Fruit fly (Drosophila melanogaster) whole organism, embryonic: ENCODE data around the gene Rbm13.

ENCODE experiments used
- Ada2b ChIP-seq: fragments of 200-800 bp; sonication (Bioruptor generic); IDR thresholded peaks from 2 replicates; pipeline ENCODE4 v1.3.6; 2022; ENCODE audit warnings: missing biosample characterization, missing genetic modification characterization
- Awh ChIP-seq: fragments of 200-800 bp; sonication (Bioruptor generic); IDR thresholded peaks from 2 replicates; pipeline ENCODE4, ENCODE4 v1.3.6; 2022; ENCODE audit warnings: missing biosample characterization, missing genetic modification characterization
- B-H2 ChIP-seq: fragments of 200-800 bp; sonication (Bioruptor generic); optimal IDR thresholded peaks from 2 replicates; lab custom pipeline; 2018; ENCODE audit warnings: missing biosample characterization, mild to moderate bottlenecking, missing genetic modification characterization
- CG11085 ChIP-seq: fragments of 200-800 bp; sonication (Bioruptor generic); IDR thresholded peaks from 2 replicates; pipeline ENCODE4 v1.3.6; 2022; ENCODE audit warnings: missing biosample characterization, missing genetic modification characterization
- CG12391 ChIP-seq: fragments of 200-800 bp; sonication (Bioruptor generic); optimal IDR thresholded peaks from 3 replicates; lab custom pipeline; 2018; ENCODE audit warnings: missing biosample characterization, mild to moderate bottlenecking, missing genetic modification characterization, moderate library complexity
- CG18619 ChIP-seq: fragments of 200-800 bp; sonication (Bioruptor generic); optimal IDR thresholded peaks from 3 replicates; lab custom pipeline; 2017; ENCODE audit warnings: missing biosample characterization, mild to moderate bottlenecking, missing genetic modification characterization
- CG2120 ChIP-seq: fragments of 200-800 bp; sonication (Bioruptor generic); optimal IDR thresholded peaks from 3 replicates; lab custom pipeline; 2016; ENCODE audit warnings: missing biosample characterization, missing genetic modification characterization
- CG2875 ChIP-seq: fragments of 200-800 bp; sonication (Bioruptor generic); optimal IDR thresholded peaks from 2 replicates; lab custom pipeline; 2017; ENCODE audit warnings: missing biosample characterization, mild to moderate bottlenecking, missing genetic modification characterization, missing genetic modification reagents
- CG3847 ChIP-seq: fragments of 200-800 bp; sonication (Bioruptor generic); IDR thresholded peaks from 2 replicates; pipeline ENCODE4 v1.3.6; 2022; ENCODE audit warnings: missing biosample characterization, missing genetic modification characterization
- CG6683 ChIP-seq: fragments of 200-800 bp; sonication (Bioruptor generic); optimal IDR thresholded peaks from 2 replicates; lab custom pipeline; 2017; ENCODE audit warnings: missing biosample characterization, mild to moderate bottlenecking, missing genetic modification characterization, missing genetic modification reagents
- CG6854 ChIP-seq: fragments of 200-800 bp; sonication (Bioruptor generic); optimal IDR thresholded peaks from 3 replicates; lab custom pipeline; 2017; ENCODE audit warnings: missing biosample characterization, mild to moderate bottlenecking, missing genetic modification characterization
- CG8290 ChIP-seq, 3 experiments: fragments of 200-800 bp; sonication (Bioruptor generic); optimal IDR thresholded peaks; 2 replicates each; lab custom pipeline; 2016 to 2019; ENCODE audit warnings: missing biosample characterization in 3 of 3, missing genetic modification characterization in 3 of 3, mild to moderate bottlenecking in 2 of 3, moderate library complexity in 1 of 3
- CG9932 ChIP-seq: fragments of 200-800 bp; sonication (Bioruptor generic); IDR thresholded peaks from 2 replicates; pipeline ENCODE4 v1.3.6; 2022; ENCODE audit warnings: missing biosample characterization, missing genetic modification characterization
- Dip2 ChIP-seq: fragments of 200-800 bp; sonication (Bioruptor generic); IDR thresholded peaks from 2 replicates; pipeline ENCODE4 v1.3.6; 2022; ENCODE audit warnings: missing biosample characterization, missing genetic modification characterization
- Fer3 ChIP-seq: fragments of 200-800 bp; sonication (Bioruptor generic); optimal IDR thresholded peaks from 2 replicates; lab custom pipeline; 2018; ENCODE audit warnings: missing biosample characterization, mild to moderate bottlenecking, missing genetic modification characterization, moderate library complexity
- HmgD ChIP-seq: fragments of 200-800 bp; sonication (Bioruptor generic); optimal IDR thresholded peaks from 3 replicates; lab custom pipeline; 2016; ENCODE audit warnings: missing biosample characterization, missing genetic modification characterization
- Lim3 ChIP-seq: fragments of 200-800 bp; sonication (Bioruptor generic); IDR thresholded peaks from 2 replicates; pipeline ENCODE4 v1.3.6; 2022; ENCODE audit warnings: missing biosample characterization, missing genetic modification characterization
- MBD-R2 ChIP-seq: fragments of 200-800 bp; sonication (Bioruptor generic); IDR thresholded peaks from 2 replicates; pipeline ENCODE4 v1.3.6; 2022; ENCODE audit warnings: missing biosample characterization, missing genetic modification characterization
- MESR4 ChIP-seq: fragments of 200-800 bp; sonication (Bioruptor generic); optimal IDR thresholded peaks from 2 replicates; lab custom pipeline; 2018; ENCODE audit warnings: missing biosample characterization, mild to moderate bottlenecking, missing genetic modification characterization, moderate library complexity
- Oli ChIP-seq: fragments of 200-800 bp; sonication (Bioruptor generic); optimal IDR thresholded peaks from 2 replicates; lab custom pipeline; 2018; ENCODE audit warnings: missing biosample characterization, mild to moderate bottlenecking, missing genetic modification characterization, moderate library complexity
- Rfx ChIP-seq: fragments of 200-800 bp; sonication (Bioruptor generic); IDR thresholded peaks from 2 replicates; pipeline ENCODE4 v1.3.6; 2022; ENCODE audit warnings: missing biosample characterization, missing genetic modification characterization
- Spps ChIP-seq: fragments of 200-800 bp; sonication (Bioruptor generic); optimal IDR thresholded peaks from 2 replicates; lab custom pipeline; 2018; ENCODE audit warnings: missing biosample characterization, mild to moderate bottlenecking, missing genetic modification characterization
- Xrp1 ChIP-seq: fragments of 200-800 bp; sonication (Bioruptor generic); IDR thresholded peaks from 2 replicates; pipeline ENCODE4 v1.3.6; 2022; ENCODE audit warnings: missing biosample characterization, missing genetic modification characterization
- ci ChIP-seq: fragments of 200-800 bp; sonication (Bioruptor generic); IDR thresholded peaks from 3 replicates; pipeline ENCODE4 v1.3.6; 2022; ENCODE audit warnings: missing biosample characterization, missing genetic modification characterization
- crc ChIP-seq: fragments of 200-800 bp; sonication (Bioruptor generic); optimal IDR thresholded peaks from 2 replicates; lab custom pipeline; 2016; ENCODE audit warnings: missing biosample characterization, missing genetic modification characterization
- crol ChIP-seq: fragments of 200-800 bp; sonication (Bioruptor generic); IDR thresholded peaks from 2 replicates; pipeline ENCODE4 v1.3.6; 2022; ENCODE audit warnings: missing biosample characterization, missing genetic modification characterization
- cwo ChIP-seq: fragments of 200-800 bp; sonication (Bioruptor generic); optimal IDR thresholded peaks from 3 replicates; lab custom pipeline; 2017; ENCODE audit warnings: missing biosample characterization, missing genetic modification characterization, mild to moderate bottlenecking, moderate library complexity, missing genetic modification reagents
- dati ChIP-seq: fragments of 200-800 bp; sonication (Bioruptor generic); IDR thresholded peaks from 2 replicates; pipeline ENCODE4 v1.3.6; 2022; ENCODE audit warnings: missing biosample characterization, missing genetic modification characterization
- dmrt99B ChIP-seq: fragments of 200-800 bp; sonication (Bioruptor generic); optimal IDR thresholded peaks from 2 replicates; lab custom pipeline; 2018; ENCODE audit warnings: missing biosample characterization, mild to moderate bottlenecking, missing genetic modification characterization, moderate library complexity
- dysf ChIP-seq: fragments of 200-800 bp; sonication (Bioruptor generic); IDR thresholded peaks from 3 replicates; pipeline ENCODE4 v1.3.6; 2022; ENCODE audit warnings: missing biosample characterization, missing genetic modification characterization
- ems ChIP-seq: fragments of 200-800 bp; sonication (Bioruptor generic); optimal IDR thresholded peaks from 3 replicates; lab custom pipeline; 2016; ENCODE audit warnings: missing biosample characterization, missing genetic modification characterization
- eve ChIP-seq, 2 experiments: fragments of >200 bp; optimal IDR thresholded peaks; 2 replicates each; lab custom pipeline; 2017; ENCODE audit warnings: missing biosample characterization in 2 of 2, missing genetic modification characterization in 2 of 2
- gem ChIP-seq: fragments of 200-800 bp; sonication (Bioruptor generic); optimal IDR thresholded peaks from 2 replicates; lab custom pipeline; 2019; ENCODE audit warnings: missing biosample characterization, mild to moderate bottlenecking, missing genetic modification characterization, moderate library complexity
- hbn ChIP-seq: fragments of 200-800 bp; sonication (Bioruptor generic); IDR thresholded peaks from 2 replicates; pipeline ENCODE4 v1.3.6; 2022; ENCODE audit warnings: missing biosample characterization, missing genetic modification characterization; ENCODE audit not compliant: partially characterized antibody
- inv ChIP-seq: fragments of 200-800 bp; sonication (Bioruptor generic); IDR thresholded peaks from 2 replicates; pipeline ENCODE4 v1.3.6; 2022; ENCODE audit warnings: missing biosample characterization, missing genetic modification characterization; ENCODE audit not compliant: partially characterized antibody
- kah ChIP-seq: fragments of 200-800 bp; sonication (Bioruptor generic); optimal IDR thresholded peaks from 2 replicates; lab custom pipeline; 2018; ENCODE audit warnings: missing biosample characterization, mild to moderate bottlenecking, missing genetic modification characterization
- nerfin-2 ChIP-seq: fragments of 200-800 bp; sonication (Bioruptor generic); IDR thresholded peaks from 2 replicates; pipeline ENCODE4 v1.3.6; 2022; ENCODE audit warnings: missing biosample characterization, missing genetic modification characterization; ENCODE audit not compliant: partially characterized antibody
- org-1 ChIP-seq: fragments of 200-800 bp; sonication (Bioruptor generic); optimal IDR thresholded peaks from 2 replicates; lab custom pipeline; 2017; ENCODE audit warnings: missing biosample characterization, missing genetic modification characterization
- pan ChIP-seq, 4 experiments: fragments of >200 bp in 3 of 4; fragments of 200-800 bp in 1 of 4; sonication (Bioruptor generic) in 1 of 4; optimal IDR thresholded peaks in 3 of 4; IDR thresholded peaks in 1 of 4; 2 replicates each; pipeline versions ENCODE4 v1.3.6 to Lab custom; 2017 to 2022; ENCODE audit warnings: missing biosample characterization in 2 of 4, missing genetic modification characterization in 2 of 4, mixed read lengths in 1 of 4
- peb ChIP-seq: fragments of 200-800 bp; sonication (Bioruptor generic); IDR thresholded peaks from 2 replicates; pipeline ENCODE4 v1.3.6; 2022; ENCODE audit warnings: missing biosample characterization, missing genetic modification characterization
- prd ChIP-seq, 3 experiments: fragments of >200 bp in 2 of 3; fragments of 200-800 bp in 1 of 3; sonication (Bioruptor generic) in 1 of 3; optimal IDR thresholded peaks in 2 of 3; IDR thresholded peaks in 1 of 3; 2 replicates in 2 of 3; 3 replicates in 1 of 3; pipeline versions ENCODE4 v1.3.6 to Lab custom; 2017 to 2022; ENCODE audit warnings: missing biosample characterization in 1 of 3, missing genetic modification characterization in 1 of 3
- schlank ChIP-seq: fragments of 200-800 bp; sonication (Bioruptor generic); optimal IDR thresholded peaks from 2 replicates; lab custom pipeline; 2018; ENCODE audit warnings: missing biosample characterization, mild to moderate bottlenecking, missing genetic modification characterization
- sisA ChIP-seq: fragments of 200-800 bp; sonication (Bioruptor generic); IDR thresholded peaks from 2 replicates; pipeline ENCODE4 v1.3.6; 2022; ENCODE audit warnings: missing biosample characterization, missing genetic modification characterization
- sna ChIP-seq: fragments of 200-800 bp; sonication (Bioruptor generic); IDR thresholded peaks from 2 replicates; pipeline ENCODE4 v1.3.6; 2022; ENCODE audit warnings: missing biosample characterization, missing genetic modification characterization; ENCODE audit not compliant: partially characterized antibody
- sqz ChIP-seq: fragments of 200-800 bp; sonication (Bioruptor generic); optimal IDR thresholded peaks from 3 replicates; lab custom pipeline; 2018; ENCODE audit warnings: missing biosample characterization, mild to moderate bottlenecking, missing genetic modification characterization
- tll ChIP-seq, 2 experiments: fragments of 200-800 bp in 1 of 2; fragments of >200 bp in 1 of 2; sonication (Bioruptor generic) in 1 of 2; optimal IDR thresholded peaks; 2 replicates each; lab custom pipeline; 2017 to 2019; ENCODE audit warnings: missing biosample characterization in 2 of 2, missing genetic modification characterization in 2 of 2, mild to moderate bottlenecking in 1 of 2, moderate library complexity in 1 of 2
- tup ChIP-seq: fragments of 200-800 bp; sonication (Bioruptor generic); optimal IDR thresholded peaks from 2 replicates; lab custom pipeline; 2016; ENCODE audit warnings: missing biosample characterization, mild to moderate bottlenecking, missing genetic modification characterization, moderate library complexity
- zf30C ChIP-seq: fragments of 200-800 bp; sonication (Bioruptor generic); optimal IDR thresholded peaks from 3 replicates; lab custom pipeline; 2018; ENCODE audit warnings: missing biosample characterization, mild to moderate bottlenecking, missing genetic modification characterization

The Rbm13 gene

dm6 chrX:8890974-8891373, 10.5 kb upstream of the Rbm13 start (continued):
- TF ChIP-seq HmgD (no peak), Oli (tag; lab: Kevin White, UChicago) (peak; percentile 43), peb (GFP tag; lab: Robert Waterston, UW) (no peak), MESR4 (GFP tag; lab: Kevin White, UChicago) (no peak), dysf (peak; percentile 61), crol (GFP tag; lab: Robert Waterston, UW) (no peak), sqz (GFP tag; lab: Kevin White, UChicago) (no peak), schlank (no peak), prd (optimal IDR thresholded peaks at IDR 0.05; lab: Kevin White, UChicago) (no peak), prd (GFP tag; IDR thresholded peaks at IDR 0.05; lab: Robert Waterston, UW) (peak; percentile 51; the same call in 2 of the 3 replicates), zf30C (no peak), dmrt99B (peak; percentile 43), CG6683 (no peak), MBD-R2 (GFP tag; lab: Robert Waterston, UW) (peak; percentile 14; the same call in 1 of the 2 replicates), Lim3 (GFP tag; lab: Robert Waterston, UW) (no peak), eve (GFP tag; optimal IDR thresholded peaks at IDR 0.05; lab: Kevin White, UChicago) (peak in 1 of 2 experiments; percentile 46), cwo (GFP tag; lab: Kevin White, UChicago) (no peak), sna (GFP tag; lab: Robert Waterston, UW) (no peak), CG3847 (peak; percentile 31; the same call in 1 of the 2 replicates), tup (GFP tag; lab: Kevin White, UChicago) (no peak), kah (GFP tag; lab: Kevin White, UChicago) (no peak), nerfin-2 (GFP tag; lab: Robert Waterston, UW) (no peak), gem (peak; percentile 27), CG8290 (GFP tag; optimal IDR thresholded peaks at IDR 0.05; lab: Kevin White, UChicago) (no peak), CG8290 (tag; optimal IDR thresholded peaks at IDR 0.05; lab: Kevin White, UChicago) (no peak), B-H2 (GFP tag; lab: Kevin White, UChicago) (no peak), Dip2 (GFP tag; lab: Robert Waterston, UW) (no peak), crc (GFP tag; lab: Kevin White, UChicago) (no peak), sisA (peak; percentile 55), Xrp1 (peak; percentile 43; the same call in 1 of the 2 replicates), Rfx (GFP tag; lab: Robert Waterston, UW) (peak; percentile 21; the same call in 1 of the 2 replicates), CG9932 (GFP tag; lab: Robert Waterston, UW) (peak; percentile 24; the same call in 1 of the 2 replicates), inv (GFP tag; lab: Robert Waterston, UW) (no peak), CG18619 (GFP tag; lab: Kevin White, UChicago) (peak; percentile 6), CG6854 (GFP tag; lab: Kevin White, UChicago) (no peak), Spps (no peak), Awh (GFP tag; lab: Robert Waterston, UW) (0 out of 2 replicates have a peak, but pooled peaks have one; percentile 31), CG2120 (GFP tag; lab: Kevin White, UChicago) (peak; percentile 29), tll (GFP tag; optimal IDR thresholded peaks at IDR 0.05; lab: Kevin White, UChicago) (no peak), dati (peak; percentile 41; the same call in 1 of the 2 replicates), org-1 (GFP tag; lab: Kevin White, UChicago) (no peak), CG11085 (no peak), pan (optimal IDR thresholded peaks at IDR 0.05; lab: Kevin White, UChicago) (no peak), pan (GFP tag; optimal IDR thresholded peaks at IDR 0.05 in 1 of 2, IDR thresholded peaks at IDR 0.05 in 1 of 2) (peak in 1 of 2 experiments; percentile 20), CG2875 (GFP tag; lab: Kevin White, UChicago) (peak; percentile 26), CG12391 (peak; percentile 3), ci (GFP tag; lab: Robert Waterston, UW) (peak; percentile 64; the same call in 1 of the 3 replicates), Fer3 (no peak), Ada2b (GFP tag; lab: Robert Waterston, UW) (peak; percentile 37; the same call in 1 of the 2 replicates), hbn (GFP tag; lab: Robert Waterston, UW) (no peak), ems (GFP tag; lab: Kevin White, UChicago) (no peak)
